Fruit fly (Drosophila melanogaster) S2 (cell line): ENCODE measurements around the gene CG2186.

Source experiments
- CG8478 ChIP-seq: fragments of >200 bp; optimal IDR thresholded peaks from 2 replicates; lab custom pipeline; 2018
- CTCF ChIP-seq, 2 experiments: fragments of >200 bp; optimal IDR thresholded peaks; 2 replicates each; lab custom pipeline; 2018

DNA sequence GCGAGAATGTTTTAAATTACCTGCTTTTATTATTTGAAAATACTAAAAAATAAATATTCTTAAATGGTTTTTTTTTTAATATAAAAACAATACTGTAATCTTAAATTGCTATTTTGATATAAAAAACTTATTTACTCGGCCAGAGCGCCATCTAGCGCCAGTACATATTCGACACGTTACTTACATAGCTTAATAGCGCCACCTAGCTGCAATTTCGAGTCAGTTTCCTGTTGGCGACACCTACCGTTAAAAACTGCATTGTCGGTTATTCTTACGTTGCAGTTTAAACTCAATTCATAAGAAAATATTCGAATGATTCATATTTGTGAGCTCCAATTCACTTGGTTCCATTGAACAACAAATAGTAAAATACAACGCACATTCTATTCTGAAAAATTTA is 25.1 kb upstream of the CG2186 start:
- no peak for TF ChIP-seq CG8478 (lab: Kevin White, UChicago)
- peak; percentile 94 to 98 for TF ChIP-seq CTCF (optimal IDR thresholded peaks at IDR 0.05; lab: Kevin White, UChicago)
